Worm (Caenorhabditis elegans): ENCODE results near the gene pqn-41.
A peak's percentile ranks its signal among the peaks of the same experiment; 100 is the strongest.

- TF ChIP-seq scrt-1 (GFP tag; IDR thresholded peaks at IDR 0.05), result no peak
- TF ChIP-seq ama-1 (optimal IDR thresholded peaks at IDR 0.05), result no peak
- TF ChIP-seq ceh-13 (GFP tag; optimal IDR thresholded peaks at IDR 0.05), result no peak
- no peak for TF ChIP-seq tbx-37 (GFP tag; conservative IDR thresholded peaks at IDR 0.05)
- 0 out of 2 replicates have a peak, but pooled peaks have one; percentile 17 for TF ChIP-seq pes-1 (GFP tag; IDR thresholded peaks at IDR 0.05)
- TF ChIP-seq tra-4 (tag; optimal IDR thresholded peaks at IDR 0.05), result no peak
- no peak for TF ChIP-seq sea-1 (GFP tag; conservative IDR thresholded peaks at IDR 0.05)
- no peak for TF ChIP-seq hmg-4 (GFP tag; optimal IDR thresholded peaks at IDR 0.05)
- TF ChIP-seq hmbx-1 (tag; optimal IDR thresholded peaks at IDR 0.05), result no peak
- no peak for TF ChIP-seq flt-1 (GFP tag; IDR thresholded peaks at IDR 0.05)
- no peak for TF ChIP-seq F13C5.2 (tag; optimal IDR thresholded peaks at IDR 0.05)
These were observed 32.2 kb downstream of the pqn-41 start for ce11 chrIII:1937879-1938438.
